Fruit fly (Drosophila melanogaster) whole organism, embryonic: ENCODE measurements around the gene ash1.
A peak's percentile ranks its signal among the peaks of the same experiment; 100 is the strongest.

Experiments
- ATbp ChIP-seq: fragments of 200-800 bp; sonication (Bioruptor generic); optimal IDR thresholded peaks from 2 replicates; lab custom pipeline; 2017; ENCODE audit warnings: missing biosample characterization, mild to moderate bottlenecking, missing genetic modification characterization, missing genetic modification reagents
- Asciz ChIP-seq: fragments of 200-800 bp; sonication (Bioruptor generic); optimal IDR thresholded peaks from 2 replicates; lab custom pipeline; 2017; ENCODE audit warnings: missing biosample characterization, mild to moderate bottlenecking, missing genetic modification characterization, missing genetic modification reagents
- CG10462 ChIP-seq: fragments of 200-800 bp; sonication (Bioruptor generic); optimal IDR thresholded peaks from 2 replicates; lab custom pipeline; 2016; ENCODE audit warnings: missing biosample characterization, missing genetic modification characterization
- CG10979 ChIP-seq: fragments of 200-800 bp; sonication (Bioruptor generic); optimal IDR thresholded peaks from 2 replicates; lab custom pipeline; 2018; ENCODE audit warnings: missing biosample characterization, mild to moderate bottlenecking, missing genetic modification characterization, moderate library complexity
- CG11723 ChIP-seq: fragments of 200-800 bp; sonication (Bioruptor generic); optimal IDR thresholded peaks from 2 replicates; lab custom pipeline; 2017; ENCODE audit warnings: missing biosample characterization, mild to moderate bottlenecking, missing genetic modification characterization
- CG12155 ChIP-seq: fragments of 200-800 bp; sonication (Bioruptor generic); optimal IDR thresholded peaks from 3 replicates; lab custom pipeline; 2016; ENCODE audit warnings: missing biosample characterization, missing genetic modification characterization
- CG13123 ChIP-seq: fragments of 200-800 bp; sonication (Bioruptor generic); optimal IDR thresholded peaks from 2 replicates; lab custom pipeline; 2016; ENCODE audit warnings: missing biosample characterization, missing genetic modification characterization
- CG17359 ChIP-seq: fragments of 200-800 bp; sonication (Bioruptor generic); optimal IDR thresholded peaks from 3 replicates; lab custom pipeline; 2018; ENCODE audit warnings: missing biosample characterization, mild to moderate bottlenecking, missing genetic modification characterization, moderate library complexity
- CG17568 ChIP-seq: fragments of 200-800 bp; sonication (Bioruptor generic); optimal IDR thresholded peaks from 2 replicates; lab custom pipeline; 2018; ENCODE audit warnings: missing biosample characterization, mild to moderate bottlenecking, missing genetic modification characterization, moderate library complexity
- CG17912 ChIP-seq: fragments of 200-800 bp; sonication (Bioruptor generic); optimal IDR thresholded peaks from 2 replicates; lab custom pipeline; 2018; ENCODE audit warnings: missing biosample characterization, mild to moderate bottlenecking, missing genetic modification characterization
- CG1792 ChIP-seq: fragments of 200-800 bp; sonication (Bioruptor generic); optimal IDR thresholded peaks from 2 replicates; lab custom pipeline; 2016; ENCODE audit warnings: missing biosample characterization, missing genetic modification characterization
- CG2678 ChIP-seq: fragments of 200-800 bp; sonication (Bioruptor generic); optimal IDR thresholded peaks from 3 replicates; lab custom pipeline; 2019; ENCODE audit warnings: missing biosample characterization, mild to moderate bottlenecking, missing genetic modification characterization, moderate library complexity
- CG30020 ChIP-seq: fragments of 200-800 bp; optimal IDR thresholded peaks from 2 replicates; lab custom pipeline; 2019; ENCODE audit warnings: missing biosample characterization, mild to moderate bottlenecking, missing genetic modification characterization, moderate library complexity
- CG30403 ChIP-seq: fragments of 200-800 bp; sonication (Bioruptor generic); optimal IDR thresholded peaks from 3 replicates; lab custom pipeline; 2016; ENCODE audit warnings: missing biosample characterization, missing genetic modification characterization
- CG33557 ChIP-seq: fragments of 200-800 bp; sonication (Bioruptor generic); optimal IDR thresholded peaks from 2 replicates; lab custom pipeline; 2019; ENCODE audit warnings: missing biosample characterization, mild to moderate bottlenecking, missing genetic modification characterization, moderate library complexity
- CG3838 ChIP-seq: fragments of 200-800 bp; sonication (Bioruptor generic); optimal IDR thresholded peaks from 3 replicates; lab custom pipeline; 2016; ENCODE audit warnings: missing biosample characterization, missing genetic modification characterization
- CG4360 ChIP-seq: fragments of 200-800 bp; sonication (Bioruptor generic); IDR thresholded peaks from 2 replicates; pipeline ENCODE4 v1.3.6; 2022; ENCODE audit warnings: missing biosample characterization, missing genetic modification characterization
- CG8388 ChIP-seq: fragments of 200-800 bp; sonication (Bioruptor generic); optimal IDR thresholded peaks from 2 replicates; lab custom pipeline; 2019; ENCODE audit warnings: missing biosample characterization, mild to moderate bottlenecking, missing genetic modification characterization, moderate library complexity
- D ChIP-seq, 2 experiments: fragments of 200-800 bp in 1 of 2; fragments of >200 bp in 1 of 2; sonication (Bioruptor generic) in 1 of 2; optimal IDR thresholded peaks; 2 replicates in 1 of 2; 3 replicates in 1 of 2; lab custom pipeline; 2017; ENCODE audit warnings: mild to moderate bottlenecking in 1 of 2, missing biosample characterization in 1 of 2, missing genetic modification characterization in 1 of 2, missing genetic modification reagents in 1 of 2
- D19B ChIP-seq: fragments of 200-800 bp; sonication (Bioruptor generic); optimal IDR thresholded peaks from 2 replicates; lab custom pipeline; 2017; ENCODE audit warnings: missing biosample characterization, mild to moderate bottlenecking, missing genetic modification characterization
- E2f2 ChIP-seq: fragments of 200-800 bp; sonication (Bioruptor generic); IDR thresholded peaks from 2 replicates; pipeline ENCODE4 v1.3.6; 2022; ENCODE audit warnings: missing biosample characterization, missing genetic modification characterization
- ERR ChIP-seq: fragments of 200-800 bp; sonication (Bioruptor generic); optimal IDR thresholded peaks from 2 replicates; lab custom pipeline; 2016; ENCODE audit warnings: missing biosample characterization, missing genetic modification characterization
- Gsc ChIP-seq: fragments of 200-800 bp; sonication (Bioruptor generic); IDR thresholded peaks from 2 replicates; pipeline ENCODE4 v1.3.6; 2022; ENCODE audit warnings: missing biosample characterization, missing genetic modification characterization
- Jarid2 ChIP-seq: fragments of 200-800 bp; sonication (Bioruptor generic); optimal IDR thresholded peaks from 3 replicates; lab custom pipeline; 2017; ENCODE audit warnings: mild to moderate bottlenecking, missing biosample characterization, missing genetic modification reagents, missing genetic modification characterization
- Max ChIP-seq: fragments of 200-800 bp; sonication (Bioruptor generic); optimal IDR thresholded peaks from 2 replicates; lab custom pipeline; 2016; ENCODE audit warnings: missing biosample characterization, mild to moderate bottlenecking, missing genetic modification characterization
- Nf-YB ChIP-seq: fragments of 200-800 bp; sonication (Bioruptor generic); optimal IDR thresholded peaks from 3 replicates; lab custom pipeline; 2019; ENCODE audit warnings: missing biosample characterization, mild to moderate bottlenecking, missing genetic modification characterization, moderate library complexity
- Oaz ChIP-seq: fragments of 200-800 bp; sonication (Bioruptor generic); IDR thresholded peaks from 2 replicates; pipeline ENCODE4 v1.3.6; 2022; ENCODE audit warnings: missing biosample characterization, missing genetic modification characterization
- PHDP ChIP-seq: fragments of 200-800 bp; sonication (Bioruptor generic); optimal IDR thresholded peaks from 3 replicates; lab custom pipeline; 2018; ENCODE audit warnings: missing biosample characterization, mild to moderate bottlenecking, missing genetic modification characterization, moderate library complexity
- Trl ChIP-seq, 3 experiments: fragments of >200 bp in 2 of 3; fragments of 200-800 bp in 1 of 3; sonication (Bioruptor generic) in 1 of 3; optimal IDR thresholded peaks; 2 replicates in 1 of 3; 3 replicates in 2 of 3; lab custom pipeline; 2016 to 2017; ENCODE audit warnings: missing biosample characterization in 1 of 3, missing genetic modification characterization in 1 of 3
- Vsx1 ChIP-seq: fragments of 200-800 bp; sonication (Bioruptor generic); optimal IDR thresholded peaks from 2 replicates; lab custom pipeline; 2017; ENCODE audit warnings: missing biosample characterization, mild to moderate bottlenecking, missing genetic modification characterization, missing genetic modification reagents
- ash1 ChIP-seq: fragments of 200-800 bp; sonication (Bioruptor generic); optimal IDR thresholded peaks from 2 replicates; lab custom pipeline; 2018; ENCODE audit warnings: missing biosample characterization, mild to moderate bottlenecking, missing genetic modification characterization
- cato ChIP-seq: fragments of 200-800 bp; sonication (Bioruptor generic); optimal IDR thresholded peaks from 2 replicates; lab custom pipeline; 2016; ENCODE audit warnings: missing biosample characterization, missing genetic modification characterization, borderline replicate concordance
- dm ChIP-seq: fragments of 200-800 bp; sonication (Bioruptor generic); optimal IDR thresholded peaks from 3 replicates; lab custom pipeline; 2016; ENCODE audit warnings: missing biosample characterization, missing genetic modification characterization
- gcm2 ChIP-seq: fragments of 200-800 bp; sonication (Bioruptor generic); optimal IDR thresholded peaks from 2 replicates; lab custom pipeline; 2016; ENCODE audit warnings: missing biosample characterization, missing genetic modification characterization
- gfzf ChIP-seq: fragments of 200-800 bp; sonication (Bioruptor generic); optimal IDR thresholded peaks from 2 replicates; lab custom pipeline; 2016; ENCODE audit warnings: missing biosample characterization, mild to moderate bottlenecking, missing genetic modification characterization, moderate library complexity
- gsb-n ChIP-seq: fragments of 200-800 bp; sonication (Bioruptor generic); optimal IDR thresholded peaks from 3 replicates; lab custom pipeline; 2018; ENCODE audit warnings: missing biosample characterization, mild to moderate bottlenecking, missing genetic modification characterization
- hth ChIP-seq: fragments of >200 bp; optimal IDR thresholded peaks from 2 replicates; lab custom pipeline; 2017; ENCODE audit warnings: inconsistent platforms
- insv ChIP-seq, 2 experiments: fragments of 200-800 bp; sonication (Bioruptor generic); optimal IDR thresholded peaks; 3 replicates each; lab custom pipeline; 2016 to 2018; ENCODE audit warnings: missing biosample characterization in 2 of 2, missing genetic modification characterization in 2 of 2
- jing ChIP-seq: fragments of 200-800 bp; sonication (Bioruptor generic); optimal IDR thresholded peaks from 2 replicates; lab custom pipeline; 2018; ENCODE audit warnings: missing biosample characterization, mild to moderate bottlenecking, missing genetic modification characterization
- klu ChIP-seq: fragments of 200-800 bp; sonication (Bioruptor generic); IDR thresholded peaks from 2 replicates; pipeline ENCODE4 v1.3.6; 2022; ENCODE audit warnings: missing biosample characterization, missing genetic modification characterization
- luna ChIP-seq: fragments of 200-800 bp; sonication (Bioruptor generic); optimal IDR thresholded peaks from 2 replicates; lab custom pipeline; 2016; ENCODE audit warnings: missing biosample characterization, missing genetic modification characterization
- maf-S ChIP-seq: fragments of 200-800 bp; sonication (Bioruptor generic); optimal IDR thresholded peaks from 2 replicates; lab custom pipeline; 2016; ENCODE audit warnings: missing biosample characterization, missing genetic modification characterization
- onecut ChIP-seq: fragments of 200-800 bp; sonication (Bioruptor generic); IDR thresholded peaks from 2 replicates; pipeline ENCODE4 v1.3.6; 2022; ENCODE audit warnings: missing biosample characterization, missing genetic modification characterization
- phol ChIP-seq: fragments of 200-800 bp; sonication (Bioruptor generic); optimal IDR thresholded peaks from 3 replicates; lab custom pipeline; 2018; ENCODE audit warnings: missing biosample characterization, mild to moderate bottlenecking, missing genetic modification characterization, moderate library complexity
- repo ChIP-seq: fragments of 200-800 bp; sonication (Bioruptor generic); optimal IDR thresholded peaks from 2 replicates; lab custom pipeline; 2016; ENCODE audit warnings: missing biosample characterization, missing genetic modification characterization
- seq ChIP-seq: fragments of 200-800 bp; sonication (Bioruptor generic); IDR thresholded peaks from 2 replicates; pipeline ENCODE4 v1.3.6; 2022; ENCODE audit warnings: missing biosample characterization, missing genetic modification characterization
- tll ChIP-seq, 2 experiments: fragments of 200-800 bp in 1 of 2; fragments of >200 bp in 1 of 2; sonication (Bioruptor generic) in 1 of 2; optimal IDR thresholded peaks; 2 replicates each; lab custom pipeline; 2017 to 2019; ENCODE audit warnings: missing biosample characterization in 2 of 2, missing genetic modification characterization in 2 of 2, mild to moderate bottlenecking in 1 of 2, moderate library complexity in 1 of 2
- zf30C ChIP-seq: fragments of 200-800 bp; sonication (Bioruptor generic); optimal IDR thresholded peaks from 3 replicates; lab custom pipeline; 2018; ENCODE audit warnings: missing biosample characterization, mild to moderate bottlenecking, missing genetic modification characterization
- zfh2 ChIP-seq: fragments of 200-800 bp; sonication (Bioruptor generic); optimal IDR thresholded peaks from 2 replicates; lab custom pipeline; 2016; ENCODE audit warnings: missing biosample characterization, missing genetic modification characterization

The ash1 gene

DNA sequence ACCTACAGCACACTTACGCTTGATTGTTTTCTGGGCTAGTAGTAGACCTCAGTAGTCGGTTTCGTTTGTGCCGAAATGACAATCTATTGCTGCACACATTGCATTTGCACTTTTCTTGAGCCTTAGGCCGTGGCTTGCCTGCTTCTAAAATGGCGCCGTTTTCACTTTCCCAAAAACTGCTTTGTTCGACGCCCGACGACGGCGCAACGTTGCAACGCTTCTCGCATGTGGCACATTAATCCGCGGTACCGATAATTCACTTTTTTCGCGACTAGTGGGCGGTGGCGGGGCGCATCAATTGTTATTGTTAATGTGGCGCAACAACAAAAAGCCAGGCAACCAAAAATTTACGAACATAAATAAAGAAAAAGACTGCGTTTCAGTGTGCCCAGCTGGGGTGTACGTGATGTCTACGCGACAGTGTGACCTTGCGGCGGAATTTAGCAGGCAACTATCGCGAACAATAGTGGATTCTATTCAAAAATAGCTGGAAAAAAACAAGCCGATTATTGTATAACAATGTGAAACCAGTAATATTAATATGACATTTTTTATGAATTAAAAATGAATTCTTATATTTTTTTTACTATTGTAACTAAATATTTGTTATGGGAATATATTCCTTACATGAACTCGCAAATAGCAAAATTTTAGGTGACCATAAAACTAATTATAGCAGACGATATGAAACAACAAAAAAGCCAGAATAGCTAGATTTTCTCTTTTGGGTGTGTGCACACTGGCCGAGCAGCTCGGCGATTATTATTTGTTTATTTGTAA is at the start of gene ash1, which contains the start of gene Taf6:
TSS of gene ash1 (minus strand) at position 387 of the 780 bp plus-strand sequence.
TSS of gene Taf6 (plus strand) at position 720 of the 780 bp plus-strand sequence.
- TF ChIP-seq Oaz (GFP tag; lab: Robert Waterston, UW) (no peak), maf-S (GFP tag; lab: Kevin White, UChicago) (no peak), Jarid2 (no peak), ATbp (GFP tag; lab: Kevin White, UChicago) (no peak), hth (lab: Kevin White, UChicago) (no peak), CG2678 (no peak), Nf-YB (GFP tag; lab: Kevin White, UChicago) (no peak), CG30020 (tag; lab: Kevin White, UChicago) (peak; percentile 64), luna (GFP tag; lab: Kevin White, UChicago) (no peak), ERR (GFP tag; lab: Kevin White, UChicago) (no peak), D19B (no peak), phol (peak; percentile 71), seq (no peak), gsb-n (tag; lab: Kevin White, UChicago) (no peak), CG13123 (GFP tag; lab: Kevin White, UChicago) (no peak), CG11723 (no peak), insv (GFP tag; optimal IDR thresholded peaks at IDR 0.05; lab: Kevin White, UChicago) (no peak), D (optimal IDR thresholded peaks at IDR 0.05; lab: Kevin White, UChicago) (no peak), D (GFP tag; optimal IDR thresholded peaks at IDR 0.05; lab: Kevin White, UChicago) (no peak), CG4360 (GFP tag; lab: Robert Waterston, UW) (no peak), cato (GFP tag; lab: Kevin White, UChicago) (no peak), CG10462 (GFP tag; lab: Kevin White, UChicago) (no peak), CG17568 (GFP tag; lab: Kevin White, UChicago) (no peak), gfzf (peak; percentile 80), zfh2 (GFP tag; lab: Kevin White, UChicago) (no peak), CG17912 (GFP tag; lab: Kevin White, UChicago) (no peak), PHDP (tag; lab: Kevin White, UChicago) (no peak), CG30403 (GFP tag; lab: Kevin White, UChicago) (peak; percentile 30), CG12155 (no peak), CG17359 (tag; lab: Kevin White, UChicago) (no peak), Asciz (no peak), CG8388 (GFP tag; lab: Kevin White, UChicago) (no peak), Max (peak; percentile 2), CG33557 (no peak), E2f2 (GFP tag; lab: Robert Waterston, UW) (peak; percentile 12; the same call in 1 of the 2 replicates), CG1792 (GFP tag; lab: Kevin White, UChicago) (no peak), repo (GFP tag; lab: Kevin White, UChicago) (no peak), dm (GFP tag; lab: Kevin White, UChicago) (no peak), klu (GFP tag; lab: Robert Waterston, UW) (no peak), ash1 (GFP tag; lab: Kevin White, UChicago) (no peak), jing (GFP tag; lab: Kevin White, UChicago) (no peak), Trl (optimal IDR thresholded peaks at IDR 0.05; lab: Kevin White, UChicago) (no peak), Trl (GFP tag; optimal IDR thresholded peaks at IDR 0.05; lab: Kevin White, UChicago) (no peak), Vsx1 (GFP tag; lab: Kevin White, UChicago) (no peak), tll (GFP tag; optimal IDR thresholded peaks at IDR 0.05; lab: Kevin White, UChicago) (peak in 1 of 2 experiments; percentile 28), zf30C (GFP tag; lab: Kevin White, UChicago) (no peak), CG3838 (GFP tag; lab: Kevin White, UChicago) (no peak), CG10979 (tag; lab: Kevin White, UChicago) (no peak), onecut (GFP tag; lab: Robert Waterston, UW) (no peak), gcm2 (GFP tag; lab: Kevin White, UChicago) (no peak), Gsc (GFP tag; lab: Robert Waterston, UW) (no peak)
